Worm (Caenorhabditis elegans) whole organism, mixed stage, embryonic: ENCODE measurements around the gene Y49E10.25.

Source experiments
- nhr-28 ChIP-seq: fragments of 150-350 bp; optimal IDR thresholded peaks from 2 replicates; lab custom pipeline; 2014; ENCODE audit warnings: missing biosample characterization, missing genetic modification characterization
- tbx-8 ChIP-seq: fragments of 200-800 bp; sonication (Bioruptor generic); optimal IDR thresholded peaks from 2 replicates; lab custom pipeline; 2018; ENCODE audit warnings: mild to moderate bottlenecking, missing genetic modification characterization, moderate library complexity, missing compliant biosample characterization

DNA sequence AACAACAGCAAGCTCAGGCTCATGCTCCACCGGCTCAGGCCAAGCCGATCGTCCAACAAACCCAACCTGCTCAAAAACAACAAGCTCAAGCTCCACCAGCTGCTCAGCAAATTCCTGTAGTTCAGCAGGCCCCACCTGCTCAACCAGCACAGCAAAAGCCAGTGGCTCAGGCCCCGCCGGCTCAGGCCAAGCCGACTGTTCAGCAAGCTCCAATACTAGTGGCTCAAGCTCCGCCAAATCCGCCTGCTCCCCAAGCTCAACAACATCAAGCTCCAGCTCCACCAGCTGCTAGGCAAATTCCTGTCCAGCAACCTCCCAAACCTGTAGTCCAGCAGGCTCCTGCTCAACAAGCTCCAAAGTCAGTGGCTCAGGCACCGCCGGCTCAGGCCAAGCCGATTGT is 22.1 kb downstream of the Y49E10.25 start:
- TF ChIP-seq nhr-28: no peak
- no peak for TF ChIP-seq tbx-8
